Worm (Caenorhabditis elegans): ENCODE measurements around the gene bigr-1.
"Not testable (repeated sequence)": the region's sequence is repeated elsewhere in the genome, so short reads cannot be mapped to it uniquely, and the experiment has no call there.

DNA sequence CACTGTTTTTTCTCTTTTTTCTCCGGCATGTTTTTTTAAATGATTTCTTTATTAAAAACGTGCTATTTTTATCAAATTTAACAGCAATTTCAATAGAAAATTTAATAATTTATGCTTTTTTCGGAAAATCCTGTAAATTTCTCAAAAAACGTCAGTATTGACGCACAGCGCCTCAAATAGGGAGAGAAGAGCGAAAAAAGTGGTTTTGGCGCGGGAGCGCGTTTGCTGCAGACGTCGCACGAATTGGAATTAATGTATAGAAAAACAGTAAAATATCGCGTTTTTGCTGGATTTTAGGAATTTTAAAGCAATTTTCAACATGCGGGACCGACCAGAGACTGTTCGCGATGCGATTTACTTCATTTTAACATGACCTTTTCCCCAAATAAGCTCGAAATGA lies 12.6 kb upstream of the bigr-1 start:
- not testable (repeated sequence) for TF ChIP-seq fkh-10 (GFP tag; optimal IDR thresholded peaks at IDR 0.05); che-1 (tag; optimal IDR thresholded peaks at IDR 0.05); unc-55 (GFP tag; optimal IDR thresholded peaks at IDR 0.05); nhr-11 (tag; optimal IDR thresholded peaks at IDR 0.05); sox-4 (tag; optimal IDR thresholded peaks at IDR 0.05); pha-4 (tag; optimal IDR thresholded peaks at IDR 0.05); nfya-1 (tag; optimal IDR thresholded peaks at IDR 0.05); ama-1 (optimal IDR thresholded peaks at IDR 0.05); npax-4 (tag; optimal IDR thresholded peaks at IDR 0.05); ets-4 (tag; optimal IDR thresholded peaks at IDR 0.05); hlh-30 (tag; optimal IDR thresholded peaks at IDR 0.05; ENCODE audit: insufficient read depth); tbx-2 (tag; optimal IDR thresholded peaks at IDR 0.05)
